Worm (Caenorhabditis elegans) whole organism, L1 larva: ENCODE results near the gene ptr-3.

Source experiments
- egl-27 ChIP-seq, 2 experiments: fragments of 150-350 bp in 1 of 2; sonication (generic microtip); optimal IDR thresholded peaks; 3 replicates each; lab custom pipeline; 2017 to 2018; ENCODE audit warnings: missing biosample characterization in 2 of 2, missing genetic modification characterization in 2 of 2, missing genetic modification reagents in 2 of 2
- elt-3 ChIP-seq, 6 experiments: fragments of 150-350 bp in 1 of 6; sonication (generic microtip); optimal IDR thresholded peaks; 2 replicates each; lab custom pipeline; 2017 to 2018; ENCODE audit warnings: missing biosample characterization in 6 of 6, missing genetic modification characterization in 6 of 6, inconsistent platforms in 1 of 6
- nhr-76 ChIP-seq: sonication (generic microtip); optimal IDR thresholded peaks from 2 replicates; lab custom pipeline; 2017; ENCODE audit warnings: missing biosample characterization, missing genetic modification characterization
- snpc-4 ChIP-seq: fragments of 150-350 bp; optimal IDR thresholded peaks from 2 replicates; lab custom pipeline; 2014; ENCODE audit warnings: missing biosample characterization, missing genetic modification characterization
- sox-4 ChIP-seq: sonication (generic microtip); optimal IDR thresholded peaks from 2 replicates; lab custom pipeline; 2016; ENCODE audit warnings: missing genetic modification characterization, missing compliant biosample characterization
- unc-130 ChIP-seq: fragments of 150-350 bp; optimal IDR thresholded peaks from 2 replicates; lab custom pipeline; 2017; ENCODE audit warnings: missing biosample characterization, missing genetic modification characterization, inconsistent platforms
- ztf-11 ChIP-seq, 2 experiments: sonication (generic microtip); optimal IDR thresholded peaks; 2 replicates each; lab custom pipeline; 2016 to 2017; ENCODE audit warnings: missing genetic modification characterization in 2 of 2, missing biosample characterization in 1 of 2, missing compliant biosample characterization in 1 of 2
- ztf-4 ChIP-seq: fragments of 150-350 bp; optimal IDR thresholded peaks from 2 replicates; lab custom pipeline; 2014; ENCODE audit warnings: missing biosample characterization, missing genetic modification characterization

- TF ChIP-seq unc-130 (no peak), egl-27 (tag; optimal IDR thresholded peaks at IDR 0.05; lab: Kevin White, UChicago) (no peak), sox-4 (tag; lab: Kevin White, UChicago) (no peak), nhr-76 (no peak), ztf-4 (tag; lab: Kevin White, UChicago) (no peak), snpc-4 (tag; lab: Kevin White, UChicago) (no peak), ztf-11 (tag; optimal IDR thresholded peaks at IDR 0.05; lab: Kevin White, UChicago) (no peak), elt-3 (tag; optimal IDR thresholded peaks at IDR 0.05; lab: Kevin White, UChicago) (no peak)
These were observed 32.5 kb downstream of the ptr-3 start for ce11 chrII:334828-335227.
